Fruit fly (Drosophila melanogaster): Measurements from ENCODE around the gene RtcB.

- TF ChIP-seq Clk (GFP tag; optimal IDR thresholded peaks at IDR 0.05), result no peak
- peak; percentile 7 for TF ChIP-seq Crg-1 (GFP tag; optimal IDR thresholded peaks at IDR 0.05)
Measured at dm6 chr2L:19425765-19426329, 4.6 kb upstream of the RtcB start.
